Worm (Caenorhabditis elegans) whole organism, L3 larva: ENCODE measurements around the gene pqn-65.

ENCODE experiments used
- ceh-16 ChIP-seq: sonication (generic microtip); optimal IDR thresholded peaks from 2 replicates; lab custom pipeline; 2017; ENCODE audit warnings: missing biosample characterization, missing genetic modification characterization
- ceh-9 ChIP-seq: sonication (generic microtip); optimal IDR thresholded peaks from 2 replicates; lab custom pipeline; 2018; ENCODE audit warnings: missing biosample characterization, missing genetic modification characterization
- elt-3 ChIP-seq, 3 experiments: fragments of 150-350 bp in 1 of 3; sonication (generic microtip) in 2 of 3; optimal IDR thresholded peaks; 2 replicates in 2 of 3; 4 replicates in 1 of 3; lab custom pipeline; 2014 to 2017; ENCODE audit warnings: missing biosample characterization in 3 of 3, missing genetic modification characterization in 3 of 3
- nhr-11 ChIP-seq: fragments of 150-350 bp; optimal IDR thresholded peaks from 2 replicates; lab custom pipeline; 2014; ENCODE audit warnings: missing biosample characterization, missing genetic modification characterization
- nhr-76 ChIP-seq: fragments of 150-350 bp; sonication (generic microtip); optimal IDR thresholded peaks from 5 replicates; lab custom pipeline; 2014; ENCODE audit warnings: missing biosample characterization, missing genetic modification characterization
- pha-4 ChIP-seq: fragments of 150-350 bp; optimal IDR thresholded peaks from 2 replicates; lab custom pipeline; 2014; ENCODE audit warnings: missing biosample characterization, missing genetic modification reagents, missing genetic modification characterization
- unc-62 ChIP-seq: fragments of 150-350 bp; sonication (generic microtip); optimal IDR thresholded peaks from 4 replicates; lab custom pipeline; 2014; ENCODE audit warnings: missing biosample characterization, missing genetic modification reagents, missing genetic modification characterization

ce11 chrX:4615034-4615433, 4.4 kb downstream of the pqn-65 start:
- no peak for TF ChIP-seq unc-62
- TF ChIP-seq nhr-76 (tag; lab: Kevin White, UChicago): no peak
- no peak for TF ChIP-seq ceh-16 (tag; lab: Kevin White, UChicago)
- TF ChIP-seq nhr-11 (tag; lab: Kevin White, UChicago): no peak
- TF ChIP-seq pha-4 (tag; lab: Kevin White, UChicago): no peak
- no peak for TF ChIP-seq elt-3 (tag; optimal IDR thresholded peaks at IDR 0.05; lab: Kevin White, UChicago)
- TF ChIP-seq ceh-9: no peak
